Worm (Caenorhabditis elegans) whole organism, L1 larva: ENCODE results near the gene zipt-7.2.
A peak's percentile ranks its signal among the peaks of the same experiment; 100 is the strongest.

Experiments
- C16A3.4 ChIP-seq: fragments of 150-350 bp; optimal IDR thresholded peaks from 2 replicates; lab custom pipeline; 2014; ENCODE audit warnings: missing biosample characterization, missing genetic modification characterization
- F16B12.6 ChIP-seq: fragments of 150-350 bp; optimal IDR thresholded peaks from 2 replicates; lab custom pipeline; 2014; ENCODE audit warnings: missing biosample characterization, missing genetic modification characterization
- alr-1 ChIP-seq: fragments of 200-800 bp; sonication (Bioruptor generic); optimal IDR thresholded peaks from 2 replicates; lab custom pipeline; 2018; ENCODE audit warnings: borderline replicate concordance, mild to moderate bottlenecking, missing genetic modification characterization, missing compliant biosample characterization
- aly-2 ChIP-seq: fragments of 150-350 bp; optimal IDR thresholded peaks from 2 replicates; lab custom pipeline; 2014; ENCODE audit warnings: missing biosample characterization, missing genetic modification characterization
- ceh-8 ChIP-seq: fragments of 200-800 bp; sonication (Bioruptor generic); optimal IDR thresholded peaks from 2 replicates; lab custom pipeline; 2018; ENCODE audit warnings: mild to moderate bottlenecking, missing genetic modification characterization, moderate library complexity, missing compliant biosample characterization
- ceh-90 ChIP-seq: sonication (generic microtip); optimal IDR thresholded peaks from 2 replicates; lab custom pipeline; 2016; ENCODE audit warnings: missing genetic modification characterization, missing compliant biosample characterization
- ces-1 ChIP-seq: fragments of 150-350 bp; optimal IDR thresholded peaks from 2 replicates; lab custom pipeline; 2014; ENCODE audit warnings: missing biosample characterization, missing genetic modification reagents, missing genetic modification characterization
- dsc-1 ChIP-seq: sonication (generic microtip); optimal IDR thresholded peaks from 2 replicates; lab custom pipeline; 2016; ENCODE audit warnings: mild to moderate bottlenecking, missing genetic modification characterization, missing compliant biosample characterization
- efl-3 ChIP-seq: fragments of 200-800 bp; sonication (Bioruptor generic); optimal IDR thresholded peaks from 2 replicates; lab custom pipeline; 2018; ENCODE audit warnings: mild to moderate bottlenecking, missing genetic modification characterization, missing compliant biosample characterization
- egl-13 ChIP-seq: sonication (generic microtip); optimal IDR thresholded peaks from 2 replicates; lab custom pipeline; 2016; ENCODE audit warnings: missing genotype, missing genetic modification reagents, missing genetic modification characterization, missing compliant biosample characterization
- egl-27 ChIP-seq, 2 experiments: fragments of 150-350 bp in 1 of 2; sonication (generic microtip); optimal IDR thresholded peaks; 3 replicates each; lab custom pipeline; 2017 to 2018; ENCODE audit warnings: missing biosample characterization in 2 of 2, missing genetic modification characterization in 2 of 2, missing genetic modification reagents in 2 of 2
- elt-2 ChIP-seq: sonication (generic microtip); optimal IDR thresholded peaks from 2 replicates; lab custom pipeline; 2016; ENCODE audit warnings: missing genetic modification characterization, mild to moderate bottlenecking, inconsistent platforms, missing compliant biosample characterization, missing genetic modification reagents
- elt-3 ChIP-seq, 6 experiments: fragments of 150-350 bp in 1 of 6; sonication (generic microtip); optimal IDR thresholded peaks; 2 replicates each; lab custom pipeline; 2017 to 2018; ENCODE audit warnings: missing biosample characterization in 6 of 6, missing genetic modification characterization in 6 of 6, inconsistent platforms in 1 of 6
- ets-5 ChIP-seq: fragments of 200-800 bp; sonication (Bioruptor generic); IDR thresholded peaks from 2 replicates; pipeline ENCODE4 v1.3.6; 2022; ENCODE audit warnings: missing genetic modification characterization, missing compliant biosample characterization
- fkh-4 ChIP-seq: sonication (generic microtip); optimal IDR thresholded peaks from 2 replicates; lab custom pipeline; 2016; ENCODE audit warnings: missing compliant biosample characterization, missing genetic modification characterization, borderline replicate concordance
- fkh-8 ChIP-seq: sonication (generic microtip); optimal IDR thresholded peaks from 2 replicates; lab custom pipeline; 2016; ENCODE audit warnings: mild to moderate bottlenecking, missing genetic modification characterization, missing compliant biosample characterization
- irx-1 ChIP-seq: sonication (generic microtip); optimal IDR thresholded peaks from 2 replicates; lab custom pipeline; 2016; ENCODE audit warnings: missing genetic modification characterization, missing compliant biosample characterization
- isw-1 ChIP-seq: fragments of 200-800 bp; sonication (Bioruptor generic); IDR thresholded peaks from 2 replicates; pipeline ENCODE4 v1.3.6; 2022; ENCODE audit warnings: missing genetic modification characterization, missing compliant biosample characterization
- jun-1 ChIP-seq: fragments of 150-350 bp; optimal IDR thresholded peaks from 2 replicates; lab custom pipeline; 2014; ENCODE audit warnings: missing biosample characterization, missing genetic modification reagents, missing genetic modification characterization
- lin-14 ChIP-seq: fragments of 200-800 bp; sonication (Bioruptor generic); optimal IDR thresholded peaks from 2 replicates; lab custom pipeline; 2018; ENCODE audit warnings: mild to moderate bottlenecking, missing genetic modification characterization, moderate library complexity, missing compliant biosample characterization
- lin-15B ChIP-seq: fragments of 150-350 bp; sonication (generic microtip); optimal IDR thresholded peaks from 3 replicates; lab custom pipeline; 2014; ENCODE audit warnings: missing biosample characterization, missing genetic modification characterization
- lin-35 ChIP-seq, 2 experiments: fragments of 150-350 bp; optimal IDR thresholded peaks; 2 replicates each; lab custom pipeline; 2014; ENCODE audit warnings: missing biosample characterization in 2 of 2, missing genetic modification characterization in 2 of 2, missing genetic modification reagents in 2 of 2
- lin-39 ChIP-seq: fragments of 150-350 bp; optimal IDR thresholded peaks from 2 replicates; lab custom pipeline; 2014; ENCODE audit warnings: missing biosample characterization, missing genetic modification reagents, missing genetic modification characterization
- lir-3 ChIP-seq: sonication (generic microtip); optimal IDR thresholded peaks from 2 replicates; lab custom pipeline; 2016; ENCODE audit warnings: mild to moderate bottlenecking, missing genetic modification characterization, moderate library complexity, missing compliant biosample characterization; ENCODE audit not compliant: poor library complexity
- lsy-2 ChIP-seq, 2 experiments: fragments of 150-350 bp; optimal IDR thresholded peaks; 2 replicates each; lab custom pipeline; 2014; ENCODE audit warnings: missing biosample characterization in 2 of 2, missing genetic modification characterization in 2 of 2
- mef-2 ChIP-seq: fragments of 150-350 bp; optimal IDR thresholded peaks from 2 replicates; lab custom pipeline; 2014; ENCODE audit warnings: missing biosample characterization, missing genetic modification characterization
- nhr-12 ChIP-seq: sonication (generic microtip); optimal IDR thresholded peaks from 2 replicates; lab custom pipeline; 2017; ENCODE audit warnings: missing biosample characterization, missing genetic modification characterization
- nhr-19 ChIP-seq: fragments of 200-800 bp; sonication (Bioruptor generic); conservative IDR thresholded peaks from 2 replicates; pipeline ENCODE4 v1.3.6; 2022; ENCODE audit warnings: missing genetic modification characterization, missing compliant biosample characterization
- nhr-20 ChIP-seq: sonication (generic microtip); optimal IDR thresholded peaks from 2 replicates; lab custom pipeline; 2016; ENCODE audit warnings: mild to moderate bottlenecking, missing genetic modification characterization, missing compliant biosample characterization
- nhr-237 ChIP-seq: fragments of 150-350 bp; optimal IDR thresholded peaks from 2 replicates; lab custom pipeline; 2014; ENCODE audit warnings: missing biosample characterization, missing genetic modification characterization
- nhr-28 ChIP-seq: fragments of 150-350 bp; optimal IDR thresholded peaks from 2 replicates; lab custom pipeline; 2014; ENCODE audit warnings: missing biosample characterization, missing genetic modification characterization
- nhr-71 ChIP-seq: sonication (generic microtip); optimal IDR thresholded peaks from 2 replicates; lab custom pipeline; 2016; ENCODE audit warnings: mild to moderate bottlenecking, missing genetic modification characterization, moderate library complexity, missing compliant biosample characterization
- nhr-76 ChIP-seq: sonication (generic microtip); optimal IDR thresholded peaks from 2 replicates; lab custom pipeline; 2017; ENCODE audit warnings: missing biosample characterization, missing genetic modification characterization
- nhr-84 ChIP-seq: sonication (generic microtip); optimal IDR thresholded peaks from 2 replicates; lab custom pipeline; 2017; ENCODE audit warnings: missing biosample characterization, missing genetic modification characterization
- nhr-90 ChIP-seq: sonication (generic microtip); optimal IDR thresholded peaks from 2 replicates; lab custom pipeline; 2016; ENCODE audit warnings: mild to moderate bottlenecking, missing genetic modification characterization, missing compliant biosample characterization; ENCODE audit not compliant: poor library complexity
- pax-3 ChIP-seq: fragments of 200-800 bp; sonication (Bioruptor generic); optimal IDR thresholded peaks from 2 replicates; lab custom pipeline; 2018; ENCODE audit warnings: mild to moderate bottlenecking, missing genetic modification characterization, moderate library complexity, missing compliant biosample characterization
- rnt-1 ChIP-seq: sonication (generic microtip); optimal IDR thresholded peaks from 2 replicates; lab custom pipeline; 2016; ENCODE audit warnings: mild to moderate bottlenecking, missing genetic modification characterization, moderate library complexity, missing compliant biosample characterization
- sup-37 ChIP-seq: fragments of 200-800 bp; sonication (Bioruptor generic); optimal IDR thresholded peaks from 2 replicates; lab custom pipeline; 2018; ENCODE audit warnings: mild to moderate bottlenecking, missing genetic modification characterization, missing compliant biosample characterization
- swsn-7 ChIP-seq: sonication (generic microtip); optimal IDR thresholded peaks from 2 replicates; lab custom pipeline; 2016; ENCODE audit warnings: missing genetic modification characterization, missing compliant biosample characterization
- tbx-2 ChIP-seq: sonication (generic microtip); optimal IDR thresholded peaks from 2 replicates; lab custom pipeline; 2016; ENCODE audit warnings: missing genetic modification characterization, missing compliant biosample characterization
- tlp-1 ChIP-seq: fragments of 150-350 bp; optimal IDR thresholded peaks from 2 replicates; lab custom pipeline; 2014; ENCODE audit warnings: missing biosample characterization, missing genetic modification characterization
- vab-15 ChIP-seq: sonication (generic microtip); optimal IDR thresholded peaks from 2 replicates; lab custom pipeline; 2017; ENCODE audit warnings: missing genotype, mild to moderate bottlenecking, missing genetic modification characterization, missing compliant biosample characterization
- xbp-1 ChIP-seq: sonication (generic microtip); optimal IDR thresholded peaks from 2 replicates; lab custom pipeline; 2016; ENCODE audit warnings: missing genetic modification characterization, missing compliant biosample characterization
- zag-1 ChIP-seq: fragments of 150-350 bp; optimal IDR thresholded peaks from 2 replicates; lab custom pipeline; 2014; ENCODE audit warnings: missing biosample characterization, missing genetic modification characterization

Gene zipt-7.2

DNA sequence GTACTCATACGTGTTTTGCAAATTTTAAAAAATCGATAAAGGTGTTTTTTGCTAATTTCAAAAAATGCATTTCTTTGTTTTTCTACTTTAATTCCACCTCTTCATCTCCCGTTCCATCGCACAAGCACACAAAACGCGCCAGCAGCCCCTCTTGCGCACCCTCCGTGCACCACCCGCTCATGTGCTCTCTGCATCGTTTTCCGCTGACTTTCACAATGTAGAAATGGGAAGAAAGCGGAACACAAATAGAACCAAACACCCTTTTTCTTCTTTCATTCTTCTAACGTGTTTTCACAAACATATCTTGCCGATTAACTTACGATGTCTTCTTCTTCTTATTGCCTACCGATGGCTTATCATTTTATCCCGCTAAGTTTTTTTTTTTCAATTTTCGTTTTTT is 14.9 kb downstream of the zipt-7.2 start (continued):
- TF ChIP-seq nhr-20 (tag; lab: Kevin White, UChicago) (peak; percentile 76), ceh-90 (tag; lab: Kevin White, UChicago) (no peak), elt-2 (tag; lab: Kevin White, UChicago) (peak; percentile 34), fkh-8 (tag; lab: Kevin White, UChicago) (peak; percentile 71), elt-3 (tag; optimal IDR thresholded peaks at IDR 0.05; lab: Kevin White, UChicago) (peak in 1 of 6 experiments; percentile 14), lin-15B (tag; lab: Kevin White, UChicago) (peak; percentile 53), lin-35 (GFP tag; optimal IDR thresholded peaks at IDR 0.05; lab: Kevin White, UChicago) (peak; percentile 49 to 78), rnt-1 (peak; percentile 87), irx-1 (tag; lab: Kevin White, UChicago) (peak; percentile 55), aly-2 (no peak), lin-14 (GFP tag; lab: Kevin White, UChicago) (peak; percentile 92), nhr-19 (peak; percentile 64), zag-1 (no peak), isw-1 (GFP tag; lab: Robert Waterston, UW) (peak; percentile 25), efl-3 (GFP tag; lab: Kevin White, UChicago) (no peak), nhr-84 (tag; lab: Kevin White, UChicago) (no peak), nhr-12 (tag; lab: Kevin White, UChicago) (no peak), egl-13 (tag; lab: Kevin White, UChicago) (peak; percentile 56), C16A3.4 (tag; lab: Kevin White, UChicago) (peak; percentile 52), jun-1 (peak; percentile 57), alr-1 (tag; lab: Kevin White, UChicago) (no peak), egl-27 (tag; optimal IDR thresholded peaks at IDR 0.05; lab: Kevin White, UChicago) (no peak), nhr-71 (tag; lab: Kevin White, UChicago) (peak; percentile 84), nhr-28 (tag; lab: Kevin White, UChicago) (no peak), mef-2 (no peak), ces-1 (no peak), swsn-7 (tag; lab: Kevin White, UChicago) (peak; percentile 83), tlp-1 (tag; lab: Kevin White, UChicago) (no peak), pax-3 (tag; lab: Kevin White, UChicago) (peak; percentile 26), fkh-4 (no peak), lin-39 (peak; percentile 46), sup-37 (GFP tag; lab: Kevin White, UChicago) (peak; percentile 50), F16B12.6 (tag; lab: Kevin White, UChicago) (peak; percentile 41), nhr-237 (no peak), nhr-90 (tag; lab: Kevin White, UChicago) (peak; percentile 74), vab-15 (tag; lab: Kevin White, UChicago) (no peak), tbx-2 (tag; lab: Kevin White, UChicago) (peak; percentile 74), dsc-1 (peak; percentile 76), ets-5 (GFP tag; lab: Robert Waterston, UW) (no peak), lir-3 (tag; lab: Kevin White, UChicago) (peak; percentile 26), xbp-1 (tag; lab: Kevin White, UChicago) (peak; percentile 64)

DNA sequence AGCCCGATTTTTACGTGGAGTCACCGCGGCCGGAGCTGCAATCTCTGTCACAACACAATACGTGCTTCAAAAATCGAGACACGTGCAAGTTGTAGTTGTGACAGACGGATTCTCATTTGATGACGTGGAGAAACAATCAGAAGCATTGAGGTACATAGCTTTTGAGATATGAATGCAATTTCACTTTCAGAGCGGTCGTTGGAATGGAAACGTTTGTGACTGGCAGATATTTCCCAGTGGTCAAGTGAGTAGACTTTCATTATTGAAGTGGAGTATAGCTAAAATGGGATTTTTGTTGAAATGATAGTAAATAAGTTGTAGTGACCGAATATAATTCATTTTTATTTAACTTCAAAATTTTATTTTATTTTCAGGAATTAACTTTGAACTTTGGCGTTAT is 16.6 kb downstream of the zipt-7.2 start:
- TF ChIP-seq lsy-2 (tag; optimal IDR thresholded peaks at IDR 0.05; lab: Kevin White, UChicago) (no peak), nhr-76 (tag; lab: Kevin White, UChicago) (no peak), aly-2 (no peak), ceh-8 (GFP tag; lab: Kevin White, UChicago) (no peak)
- TF ChIP-seq, all 84 proteins: peak for 0
